Fruit fly (Drosophila melanogaster) whole organism, larva: ENCODE measurements around the gene Ccdc114.

ENCODE experiments used
- noc ChIP-seq: fragments of 200-800 bp; sonication (Bioruptor generic); optimal IDR thresholded peaks from 3 replicates; lab custom pipeline; 2019; ENCODE audit warnings: missing biosample characterization, mild to moderate bottlenecking, missing genetic modification characterization, moderate library complexity

Gene Ccdc114

DNA sequence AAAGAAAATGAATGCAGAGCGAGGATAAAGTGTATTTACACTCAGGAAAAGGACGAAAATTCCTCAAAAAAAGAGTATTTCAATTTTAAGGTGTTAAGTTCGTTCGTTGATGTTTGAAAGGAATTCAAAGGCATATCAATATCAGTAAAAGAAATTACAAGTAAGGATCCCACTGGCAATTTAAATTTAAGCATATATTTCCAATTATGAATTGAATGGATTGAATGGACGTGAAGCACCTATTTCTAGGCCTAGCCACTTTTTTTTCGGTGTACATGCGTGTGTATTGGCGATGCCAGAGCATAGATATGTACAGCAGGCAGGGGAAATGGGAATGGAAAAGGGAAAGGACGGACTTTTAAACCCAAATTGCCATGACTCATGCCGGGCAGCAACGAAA lies 6.0 kb upstream of the Ccdc114 start:
- TF ChIP-seq noc, result no peak

DNA sequence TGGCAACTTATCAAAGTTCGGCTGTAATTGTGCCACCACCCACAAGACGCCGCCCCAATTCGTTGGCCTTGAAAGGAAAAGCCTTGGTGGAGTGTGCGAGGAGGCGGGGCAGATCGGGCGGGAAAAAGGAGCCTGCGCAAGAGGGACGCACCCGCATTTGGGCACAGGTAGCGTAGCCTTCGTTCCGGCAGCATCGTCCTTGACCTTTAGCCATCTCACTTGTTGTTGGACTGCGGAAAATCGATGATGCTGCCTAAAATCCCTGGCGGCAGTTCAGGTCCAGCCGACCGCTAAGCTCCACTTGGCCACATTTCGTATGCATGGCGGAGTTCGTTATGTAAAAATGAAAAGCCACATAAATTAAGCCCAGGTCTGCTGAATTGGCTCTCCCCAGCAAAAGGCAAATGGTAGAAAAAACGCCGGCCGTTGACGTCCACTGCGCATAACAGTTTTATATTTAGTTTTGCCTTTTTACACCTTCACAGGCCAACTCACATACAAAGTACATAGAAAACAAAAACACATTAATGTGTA lies 2.4 kb upstream of the Ccdc114 start:
- no peak for TF ChIP-seq noc

DNA sequence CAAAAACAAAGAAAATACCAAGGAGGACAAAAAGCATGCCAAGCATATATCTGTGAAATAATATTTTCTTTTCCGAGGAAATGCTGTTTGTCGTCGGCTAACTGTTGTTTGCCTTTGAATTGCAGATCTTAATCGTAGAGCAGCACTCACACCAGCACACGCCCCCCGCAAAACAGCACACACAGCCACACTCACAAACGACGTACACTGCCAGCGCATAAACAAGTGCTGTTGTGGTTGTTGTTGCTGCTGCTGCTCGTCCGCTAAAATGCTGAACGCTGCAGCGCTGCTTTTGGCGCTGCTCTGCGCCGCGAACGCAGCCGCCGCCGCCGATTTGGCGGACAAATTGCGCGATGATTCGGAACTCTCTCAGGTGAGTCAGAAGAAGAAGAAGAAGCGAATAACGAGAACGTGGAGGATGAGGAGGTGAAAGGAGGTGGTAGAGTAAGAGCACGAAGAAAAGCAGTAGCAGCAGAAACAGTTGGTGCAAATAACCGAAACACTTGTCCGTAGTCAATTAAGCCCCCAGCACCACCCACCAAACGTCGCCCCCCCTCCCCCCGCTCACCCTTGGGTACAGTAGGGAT lies 1.4 kb upstream of the Ccdc114 start:
- TF ChIP-seq noc, result no peak

DNA sequence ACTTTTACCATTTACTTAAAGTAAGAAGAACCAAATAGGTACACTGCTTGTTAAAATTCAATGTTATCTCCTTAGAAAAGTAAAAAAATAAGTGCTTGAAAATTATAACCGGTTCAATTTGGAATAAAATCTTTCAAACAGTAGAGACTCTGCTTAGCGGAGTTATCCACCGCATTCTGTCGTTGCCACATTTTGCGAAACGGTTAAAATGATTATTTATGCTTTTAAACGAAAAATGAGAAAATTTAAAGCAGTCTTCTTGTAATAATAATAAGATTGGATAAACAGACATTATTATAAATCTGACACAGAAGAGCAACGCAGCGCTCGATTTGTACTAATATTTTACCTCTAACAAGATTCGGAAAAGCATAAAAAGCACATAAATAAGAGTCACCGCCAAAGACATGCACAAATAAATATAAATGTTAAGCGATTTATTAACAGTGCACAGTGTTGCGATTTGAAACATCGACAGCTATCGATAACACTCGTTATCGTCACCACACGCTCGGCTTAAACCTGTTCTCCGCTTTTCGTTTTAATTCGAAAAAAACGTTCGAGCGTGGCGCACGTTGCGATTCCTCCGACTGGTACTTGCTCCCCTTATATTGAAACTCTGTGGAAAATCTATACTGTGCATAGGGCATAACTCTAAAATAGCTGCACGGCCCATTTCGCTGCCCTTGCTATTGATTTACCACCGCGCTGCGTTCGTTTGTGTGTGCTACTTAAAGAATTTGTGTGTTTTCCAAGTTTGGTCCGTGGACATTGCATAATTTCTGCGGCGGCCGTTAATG lies 433 bp upstream of the Ccdc114 start, which contains the start of gene Fas1:
Gene Fas1, plus strand, starts transcription at position 489 of the 800 bp plus-strand sequence.
- TF ChIP-seq noc, result no peak

DNA sequence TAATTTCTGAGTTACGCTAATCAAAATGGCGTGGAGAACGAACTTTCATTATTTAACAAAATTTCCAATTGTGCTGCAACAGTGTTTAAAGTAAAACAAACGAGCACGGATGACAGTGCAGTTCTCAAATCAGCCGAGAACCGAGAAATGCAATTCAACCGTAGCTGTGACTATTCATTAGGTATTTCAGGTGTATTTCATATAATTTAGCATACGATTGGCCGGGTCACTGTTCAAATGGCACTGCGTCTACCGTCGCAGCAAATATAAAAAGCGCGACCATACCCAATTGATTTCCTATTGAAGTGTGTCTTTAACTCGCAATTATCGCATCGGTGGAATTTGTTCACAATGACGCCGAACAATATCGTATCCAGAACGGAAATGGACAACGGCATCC lies 4.0 kb downstream of the Ccdc114 start, which contains the start of gene CG14893:
Gene CG14893, plus strand, starts transcription at position 301 of the 400 bp plus-strand sequence.
- no peak for TF ChIP-seq noc

DNA sequence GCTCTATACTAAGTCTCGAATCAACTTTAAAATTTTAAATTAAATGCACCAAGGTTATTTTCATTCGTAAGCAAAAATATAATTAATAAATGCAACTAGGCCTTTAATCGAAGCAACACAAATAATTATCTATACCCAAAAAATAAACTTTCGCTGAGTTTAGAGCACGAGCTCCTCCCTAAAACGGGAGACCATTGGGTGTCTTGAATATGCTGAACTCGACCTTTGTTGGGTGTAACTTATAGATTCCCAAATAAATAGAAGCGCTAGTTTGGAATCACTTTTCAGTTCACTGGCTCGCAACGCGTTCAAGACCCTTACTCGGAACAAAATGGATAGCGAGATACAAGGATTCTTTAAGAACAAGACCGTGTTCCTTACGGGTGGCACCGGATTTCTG lies 6.9 kb downstream of the Ccdc114 start, which contains the start of gene CG17560:
Gene CG17560, plus strand, starts transcription at position 301 of the 400 bp plus-strand sequence.
- TF ChIP-seq noc, result no peak

DNA sequence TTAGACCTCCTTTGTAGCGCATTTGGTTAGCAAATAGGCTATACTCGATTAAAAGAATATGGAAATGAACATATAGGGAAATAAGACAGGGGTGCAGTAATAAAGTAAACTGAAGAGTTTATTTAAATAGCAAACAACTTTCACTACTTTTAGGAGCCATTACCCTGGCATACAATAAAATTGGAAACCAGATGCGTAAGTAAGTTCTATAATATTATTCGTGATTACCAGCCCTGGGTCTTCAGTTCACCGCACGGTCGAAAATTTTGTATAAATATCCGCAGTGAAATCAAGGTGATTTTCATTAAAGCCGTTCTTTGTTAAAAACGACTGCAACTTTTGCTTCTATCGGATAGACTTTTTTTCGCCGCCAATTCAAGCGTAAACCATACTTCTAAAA lies 9.5 kb downstream of the Ccdc114 start, which contains the start of gene CG17562:
Gene CG17562, plus strand, starts transcription at position 301 of the 400 bp plus-strand sequence.
- TF ChIP-seq noc, result no peak

DNA sequence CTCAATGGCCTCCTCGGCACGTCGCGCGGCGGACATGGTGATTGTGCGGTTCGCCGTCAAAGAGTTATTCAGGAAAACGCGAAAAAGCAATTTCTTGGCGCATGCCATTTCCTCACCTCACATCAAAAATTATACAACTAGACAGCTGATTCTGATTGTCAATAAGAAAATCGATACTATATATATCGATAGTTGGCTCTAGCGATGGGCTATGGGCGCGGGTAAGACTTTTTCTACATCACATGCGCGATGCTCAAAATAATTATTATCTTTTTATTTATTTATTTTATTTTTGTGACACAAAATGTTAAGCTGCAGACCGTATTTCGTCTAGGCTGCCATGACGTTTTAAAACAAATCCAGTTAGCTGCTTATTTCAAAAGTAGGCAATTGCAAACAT lies 10.3 kb downstream of the Ccdc114 start, which contains the start of gene CG10340:
Gene CG10340, minus strand, starts transcription at position 151 of the 400 bp plus-strand sequence.
- no peak for TF ChIP-seq noc

DNA sequence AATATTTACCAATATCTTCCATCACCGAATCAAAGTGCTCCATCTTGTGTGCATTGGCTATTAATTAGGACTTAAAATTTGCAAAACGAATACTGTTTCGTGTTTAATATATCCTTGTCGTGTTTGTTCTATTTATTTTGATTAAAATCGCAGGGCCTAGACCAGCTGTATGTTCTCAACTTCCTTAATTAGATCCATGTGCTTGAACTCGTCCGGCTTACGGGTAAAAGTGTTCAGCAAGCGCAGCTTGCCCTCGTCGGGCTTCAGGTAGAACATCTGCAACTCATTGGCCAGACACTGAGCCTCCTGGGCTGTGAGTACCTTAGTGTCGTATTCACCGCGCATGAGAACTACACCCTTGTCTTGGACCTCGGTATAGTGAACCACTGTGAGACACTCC lies 11.2 kb downstream of the Ccdc114 start, which contains the start of gene CG12783:
Gene CG12783, minus strand, starts transcription at position 101 of the 400 bp plus-strand sequence.
- TF ChIP-seq noc, result no peak

DNA sequence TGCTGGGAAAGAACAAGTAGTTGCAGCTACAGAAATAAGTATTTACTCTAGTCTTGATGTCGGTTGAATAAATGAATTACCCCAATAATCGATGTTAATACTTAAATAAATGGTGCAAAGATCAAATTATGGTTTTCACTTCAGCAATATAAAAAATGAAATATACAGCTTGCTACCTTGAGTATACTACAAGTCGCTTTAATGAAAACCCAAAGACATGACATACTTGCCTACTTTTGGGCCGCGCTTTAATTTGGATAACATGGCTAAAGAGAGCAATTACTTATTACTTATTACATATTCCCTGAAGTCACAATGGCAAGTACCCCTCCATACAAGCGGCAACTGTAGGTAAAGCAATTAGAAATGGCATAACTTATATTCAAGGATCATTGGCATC lies 13.3 kb downstream of the Ccdc114 start:
- no peak for TF ChIP-seq noc

DNA sequence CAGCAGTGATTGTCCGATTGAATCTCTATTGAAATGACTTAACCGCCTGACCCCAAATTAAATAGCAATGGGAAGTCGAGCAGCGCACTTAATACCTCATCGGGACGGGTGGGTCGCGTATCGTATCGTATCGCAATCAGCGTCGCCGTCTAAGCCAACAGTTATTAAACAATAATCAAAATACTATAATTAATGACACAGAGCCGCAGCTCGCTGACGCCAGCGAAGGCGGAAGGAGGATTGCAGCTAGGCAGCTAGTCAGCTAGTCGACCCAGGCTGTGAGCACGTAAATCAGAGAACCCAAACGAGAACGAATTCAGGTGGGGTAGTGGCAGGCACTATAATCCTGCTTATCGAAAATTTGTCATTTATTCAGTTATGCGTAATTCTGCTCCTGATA lies 15.6 kb downstream of the Ccdc114 start, which contains the start of gene NPF:
Gene NPF, plus strand, starts transcription at position 301 of the 400 bp plus-strand sequence.
- TF ChIP-seq noc, result no peak

DNA sequence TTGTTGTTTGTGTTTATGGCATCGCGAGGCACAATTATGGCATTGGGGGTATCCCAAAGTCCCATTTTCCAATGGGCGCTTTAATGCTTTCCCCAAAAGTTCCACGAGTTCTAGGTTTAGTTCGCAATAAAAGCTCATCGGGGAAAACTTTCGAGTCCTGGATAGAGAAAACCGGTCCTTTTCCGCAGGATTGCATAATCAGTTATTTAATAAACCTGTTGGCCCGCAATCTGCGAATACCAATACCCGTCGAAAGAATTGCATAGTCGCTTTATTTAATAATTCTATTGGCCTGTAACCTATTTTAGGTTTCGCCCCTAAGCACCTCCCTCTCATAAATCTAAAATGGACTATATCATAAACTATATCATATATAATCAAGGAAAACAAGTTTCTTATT lies 18.6 kb downstream of the Ccdc114 start:
- no peak for TF ChIP-seq noc

DNA sequence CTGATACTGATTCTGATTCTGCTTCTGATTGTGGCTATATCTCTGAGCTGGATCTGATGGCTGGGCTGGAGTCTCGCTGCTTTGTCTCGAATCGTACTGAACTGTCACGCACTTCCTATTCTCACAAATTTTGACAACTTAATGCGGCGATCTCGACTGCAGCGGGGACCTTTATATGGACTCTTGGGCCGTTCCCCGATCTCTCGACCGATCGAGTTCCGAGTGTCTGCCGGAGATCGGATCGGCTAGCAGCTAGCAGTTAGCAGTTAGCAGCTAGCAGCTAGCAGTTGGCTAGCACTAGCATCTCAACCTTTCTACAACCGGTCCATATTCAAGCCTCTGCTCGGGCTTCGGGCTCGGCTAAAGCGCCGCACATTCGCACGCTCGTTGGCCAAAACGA lies 19.8 kb downstream of the Ccdc114 start, which contains the start of gene CG10345:
Gene CG10345, minus strand, starts transcription at position 147 of the 400 bp plus-strand sequence.
- no peak for TF ChIP-seq noc

DNA sequence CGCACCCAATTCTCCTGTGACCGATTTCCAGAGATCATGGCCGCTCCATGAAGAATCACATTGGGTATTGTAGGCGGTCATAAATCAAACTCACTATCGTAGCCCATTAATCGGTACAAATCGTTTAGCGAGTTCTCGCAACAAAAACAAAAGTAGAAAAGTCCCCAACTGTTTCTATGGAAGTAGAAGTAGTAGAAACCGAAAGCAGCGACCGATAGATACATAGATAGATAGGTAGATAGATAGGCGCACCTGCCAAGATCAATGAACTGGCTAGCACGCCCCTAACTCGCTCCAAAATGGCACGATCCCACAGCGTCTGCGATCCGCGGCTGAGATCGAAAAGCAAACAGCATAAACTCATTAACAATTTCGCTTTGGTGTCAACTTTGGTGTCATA lies 23.8 kb downstream of the Ccdc114 start:
- TF ChIP-seq noc, result no peak

DNA sequence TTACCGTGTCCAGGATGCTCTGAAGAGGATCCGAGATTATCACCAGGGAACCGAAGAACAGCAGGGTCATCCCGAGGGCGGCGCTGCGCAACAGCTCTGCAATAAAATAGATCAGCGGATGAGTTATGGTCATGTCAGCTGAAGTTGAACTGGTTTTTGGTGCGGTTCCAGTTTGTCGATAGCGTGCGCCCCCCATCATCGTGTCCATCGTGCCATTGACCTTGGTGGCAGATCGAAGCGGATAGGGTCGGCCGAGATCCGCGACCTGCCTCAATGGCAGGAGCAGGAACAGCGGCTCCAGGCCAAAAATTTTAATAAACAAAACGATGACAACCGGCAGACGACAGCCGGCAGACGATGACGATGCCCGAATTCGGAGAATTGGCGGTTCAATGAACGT lies 24.9 kb downstream of the Ccdc114 start:
- TF ChIP-seq noc, result no peak

DNA sequence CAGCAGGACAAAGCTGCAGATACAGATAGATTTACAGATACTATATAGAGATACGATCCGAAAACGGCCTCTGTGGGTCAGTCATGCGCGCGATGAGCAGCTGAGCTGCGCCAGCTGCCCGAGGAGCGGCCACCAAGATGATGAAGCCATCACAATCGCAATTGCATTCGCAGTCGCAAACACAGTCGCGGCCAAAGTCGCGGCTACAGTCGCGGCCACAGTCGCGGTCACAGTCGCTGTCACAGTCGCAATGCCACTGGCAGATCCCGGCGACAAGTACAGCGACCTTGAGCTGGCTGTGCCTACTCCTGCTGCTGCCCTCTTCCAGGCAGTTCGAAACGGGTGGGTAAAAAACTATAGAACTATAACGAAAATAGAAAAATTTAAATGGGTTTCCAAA lies 29.6 kb downstream of the Ccdc114 start:
- no peak for TF ChIP-seq noc
